Worm (Caenorhabditis elegans): Measurements from ENCODE around the gene rpl-9.

The rpl-9 gene

ce11 chrIII:7557930-7558470 is 14.6 kb downstream of the rpl-9 start:
- TF ChIP-seq elt-3 (tag; optimal IDR thresholded peaks at IDR 0.05): peak in 2 of 6 experiments; percentile 25 to 36
- TF ChIP-seq zag-1 (tag; optimal IDR thresholded peaks at IDR 0.05): no peak
- TF ChIP-seq nhr-19 (GFP tag; conservative IDR thresholded peaks at IDR 0.05): no peak
- TF ChIP-seq fkh-10 (GFP tag; optimal IDR thresholded peaks at IDR 0.05): no peak
- TF ChIP-seq ets-5 (GFP tag; IDR thresholded peaks at IDR 0.05): no peak
- no peak for TF ChIP-seq mab-9 (GFP tag; IDR thresholded peaks at IDR 0.05)
- no peak for TF ChIP-seq tbx-2 (tag; optimal IDR thresholded peaks at IDR 0.05)
- no peak for TF ChIP-seq ama-1 (optimal IDR thresholded peaks at IDR 0.05)
- no peak for TF ChIP-seq jun-1 (tag; optimal IDR thresholded peaks at IDR 0.05)
- no peak for TF ChIP-seq pag-3 (tag; optimal IDR thresholded peaks at IDR 0.05; ENCODE audit: borderline replicate concordance, insufficient read depth)
- TF ChIP-seq nhr-77 (tag; optimal IDR thresholded peaks at IDR 0.05): no peak
- TF ChIP-seq fkh-8 (tag; optimal IDR thresholded peaks at IDR 0.05): no peak
- peak; percentile 5 for TF ChIP-seq lin-14 (GFP tag; optimal IDR thresholded peaks at IDR 0.05)
- no peak for TF ChIP-seq dpl-1 (GFP tag; optimal IDR thresholded peaks at IDR 0.05)
- TF ChIP-seq snu-23 (GFP tag; optimal IDR thresholded peaks at IDR 0.05): peak; percentile 25
- peak; percentile 22 to 67 for TF ChIP-seq lsy-2 (tag; optimal IDR thresholded peaks at IDR 0.05)
- TF ChIP-seq nhr-76 (tag; optimal IDR thresholded peaks at IDR 0.05): no peak
- TF ChIP-seq nhr-20 (tag; optimal IDR thresholded peaks at IDR 0.05): peak; percentile 17
- no peak for TF ChIP-seq lin-39 (tag; optimal IDR thresholded peaks at IDR 0.05)
- TF ChIP-seq fkh-4 (tag; optimal IDR thresholded peaks at IDR 0.05; ENCODE audit: borderline replicate concordance): no peak
- TF ChIP-seq nhr-71 (tag; optimal IDR thresholded peaks at IDR 0.05): peak; percentile 16
- no peak for TF ChIP-seq sup-37 (GFP tag; optimal IDR thresholded peaks at IDR 0.05)
- peak; percentile 49 for TF ChIP-seq grh-1 (GFP tag; IDR thresholded peaks at IDR 0.05)
- no peak for TF ChIP-seq zip-4 (GFP tag; optimal IDR thresholded peaks at IDR 0.05)
- TF ChIP-seq blmp-1 (tag; optimal IDR thresholded peaks at IDR 0.05): peak; percentile 70
- peak; percentile 65 for TF ChIP-seq nhr-85 (tag)
- TF ChIP-seq lin-35 (GFP tag; optimal IDR thresholded peaks at IDR 0.05): peak in 1 of 2 experiments; percentile 17

ce11 chrIII:7555360-7555759 is 17.3 kb downstream of the rpl-9 start, which contains the start of gene ceh-13:
Gene ceh-13 (plus strand): TSS chrIII:7555660.
- TF ChIP-seq skn-1 (tag; optimal IDR thresholded peaks at IDR 0.05) (no peak), ceh-90 (tag; optimal IDR thresholded peaks at IDR 0.05) (no peak), lin-14 (GFP tag; optimal IDR thresholded peaks at IDR 0.05) (no peak), hlh-4 (tag; optimal IDR thresholded peaks at IDR 0.05) (no peak), fkh-4 (tag; optimal IDR thresholded peaks at IDR 0.05; ENCODE audit: borderline replicate concordance) (no peak), elt-2 (tag; optimal IDR thresholded peaks at IDR 0.05) (no peak), efl-3 (GFP tag; optimal IDR thresholded peaks at IDR 0.05) (no peak), nhr-28 (tag; optimal IDR thresholded peaks at IDR 0.05) (no peak), nhr-90 (tag; optimal IDR thresholded peaks at IDR 0.05; ENCODE audit: poor library complexity) (no peak), vab-15 (tag; optimal IDR thresholded peaks at IDR 0.05) (no peak), aly-2 (tag; optimal IDR thresholded peaks at IDR 0.05) (no peak), alr-1 (tag; optimal IDR thresholded peaks at IDR 0.05; ENCODE audit: borderline replicate concordance) (no peak), jun-1 (tag; optimal IDR thresholded peaks at IDR 0.05) (no peak), fkh-10 (GFP tag; optimal IDR thresholded peaks at IDR 0.05) (no peak), F16B12.6 (tag; optimal IDR thresholded peaks at IDR 0.05) (no peak), nhr-85 (tag) (no peak), nhr-71 (tag; optimal IDR thresholded peaks at IDR 0.05) (no peak), efl-1 (optimal IDR thresholded peaks at IDR 0.05) (no peak), efl-1 (GFP tag; optimal IDR thresholded peaks at IDR 0.05 in 1 of 2) (no peak)

- no peak for TF ChIP-seq nhr-237 (tag; optimal IDR thresholded peaks at IDR 0.05)
- no peak for TF ChIP-seq hlh-4 (tag; optimal IDR thresholded peaks at IDR 0.05)
- no peak for TF ChIP-seq pag-3 (tag; optimal IDR thresholded peaks at IDR 0.05; ENCODE audit: borderline replicate concordance, insufficient read depth)
- TF ChIP-seq hpl-2 (GFP tag; optimal IDR thresholded peaks at IDR 0.05): no peak
- TF ChIP-seq nhr-90 (tag; optimal IDR thresholded peaks at IDR 0.05; ENCODE audit: poor library complexity): peak; percentile 19
- peak; percentile 60 for TF ChIP-seq lin-14 (GFP tag; optimal IDR thresholded peaks at IDR 0.05)
- TF ChIP-seq lin-35 (GFP tag; optimal IDR thresholded peaks at IDR 0.05): no peak
- TF ChIP-seq snu-23 (GFP tag; optimal IDR thresholded peaks at IDR 0.05): peak; percentile 34
- TF ChIP-seq grh-1 (GFP tag; IDR thresholded peaks at IDR 0.05): no peak
- no peak for TF ChIP-seq egl-27 (tag; optimal IDR thresholded peaks at IDR 0.05)
- no peak for TF ChIP-seq sptf-1 (tag; optimal IDR thresholded peaks at IDR 0.05)
- peak; percentile 16 for TF ChIP-seq swsn-7 (tag; optimal IDR thresholded peaks at IDR 0.05)
- no peak for TF ChIP-seq ama-1 (optimal IDR thresholded peaks at IDR 0.05)
- no peak for TF ChIP-seq efl-3 (GFP tag; optimal IDR thresholded peaks at IDR 0.05)
- no peak for TF ChIP-seq zag-1 (tag; optimal IDR thresholded peaks at IDR 0.05)
- TF ChIP-seq unc-86 (tag; optimal IDR thresholded peaks at IDR 0.05): no peak
- TF ChIP-seq ets-5 (GFP tag; IDR thresholded peaks at IDR 0.05): no peak
- no peak for TF ChIP-seq unc-98 (GFP tag; IDR thresholded peaks at IDR 0.05)
- TF ChIP-seq Y116A8C.19 (tag; optimal IDR thresholded peaks at IDR 0.05; ENCODE audit: borderline replicate concordance): no peak
- TF ChIP-seq fkh-8 (tag; optimal IDR thresholded peaks at IDR 0.05): no peak
These were observed 17.9 kb downstream of the rpl-9 start for ce11 chrIII:7554697-7555145.
